1 fruit fly cellular context compared by ENCODE assay signal in genomic region chrX:7972363-7972942, dm6.
TF ChIP-seq lines count a peak whose summit lies in the region.

No protein-coding gene starts in this region.

TF ChIP-seq in whole organism, embryonic, 481 proteins besides CTCF, POLR2A, EP300 and RAD21 (continued from another document and continues in another):
- TF ChIP-seq gt (GFP tag; IDR thresholded peaks at IDR 0.05; lab: Robert Waterston, UW) (peak; percentile 58), Med (GFP tag; lab: Kevin White, UChicago) (peak; percentile 94), Hmr (GFP tag; optimal IDR thresholded peaks at IDR 0.05; lab: Kevin White, UChicago) (peak; percentile 87), odd (GFP tag; optimal IDR thresholded peaks at IDR 0.05; lab: Kevin White, UChicago) (peak; percentile 77), CG10565 (GFP tag; optimal IDR thresholded peaks at IDR 0.05; lab: Kevin White, UChicago) (peak; percentile 11), CG2199 (GFP tag; IDR thresholded peaks at IDR 0.05; lab: Robert Waterston, UW) (peak; percentile 86; the same call in 2 of the 3 replicates), dpn (GFP tag; optimal IDR thresholded peaks at IDR 0.05; lab: Kevin White, UChicago) (peak; percentile 69 to 87), CG32532 (GFP tag; IDR thresholded peaks at IDR 0.05; lab: Robert Waterston, UW) (peak; percentile 76), Antp (GFP tag; optimal IDR thresholded peaks at IDR 0.05; lab: Kevin White, UChicago) (peak; percentile 49), CG5180 (GFP tag; optimal IDR thresholded peaks at IDR 0.05; lab: Kevin White, UChicago) (peak; percentile 72), pita (GFP tag; optimal IDR thresholded peaks at IDR 0.05; lab: Kevin White, UChicago) (no peak), CG1832 (GFP tag; optimal IDR thresholded peaks at IDR 0.05; lab: Kevin White, UChicago) (no peak), CG16815 (GFP tag; optimal IDR thresholded peaks at IDR 0.05; lab: Kevin White, UChicago) (peak; percentile 80), bab2 (GFP tag; optimal IDR thresholded peaks at IDR 0.05; lab: Kevin White, UChicago) (peak; percentile 76), CG4707 (GFP tag; optimal IDR thresholded peaks at IDR 0.05; lab: Kevin White, UChicago) (peak; percentile 77), Atf-2 (GFP tag; optimal IDR thresholded peaks at IDR 0.05; lab: Kevin White, UChicago) (peak; percentile 63), Taf1 (GFP tag; IDR thresholded peaks at IDR 0.05; lab: Robert Waterston, UW) (peak; percentile 27; the same call in 1 of the 2 replicates), CG17802 (tag; optimal IDR thresholded peaks at IDR 0.05; lab: Kevin White, UChicago) (peak; percentile 71), Ssrp (tag; optimal IDR thresholded peaks at IDR 0.05; lab: Kevin White, UChicago) (peak; percentile 88), Gug (GFP tag; IDR thresholded peaks at IDR 0.05; lab: Robert Waterston, UW) (peak; percentile 85), CG6813 (GFP tag; optimal IDR thresholded peaks at IDR 0.05; lab: Kevin White, UChicago) (peak; percentile 90), kni (GFP tag; optimal IDR thresholded peaks at IDR 0.05; lab: Kevin White, UChicago) (peak; percentile 48), CG8359 (GFP tag; optimal IDR thresholded peaks at IDR 0.05; lab: Kevin White, UChicago; ENCODE audit: borderline replicate concordance) (peak; percentile 78), Tbp (GFP tag; optimal IDR thresholded peaks at IDR 0.05; lab: Kevin White, UChicago) (no peak), CG30403 (GFP tag; optimal IDR thresholded peaks at IDR 0.05; lab: Kevin White, UChicago) (peak; percentile 86), sqz (GFP tag; optimal IDR thresholded peaks at IDR 0.05; lab: Kevin White, UChicago) (peak; percentile 84), ham (GFP tag; IDR thresholded peaks at IDR 0.05; lab: Robert Waterston, UW) (0 out of 2 replicates have a peak, but pooled peaks have one; percentile 34), CG14667 (GFP tag; IDR thresholded peaks at IDR 0.05; lab: Robert Waterston, UW) (peak; percentile 76), CG9727 (GFP tag; optimal IDR thresholded peaks at IDR 0.05; lab: Kevin White, UChicago) (peak; percentile 86), caup (GFP tag; optimal IDR thresholded peaks at IDR 0.05; lab: Kevin White, UChicago; ENCODE audit: severe bottlenecking) (peak; percentile 87), YL-1 (GFP tag; optimal IDR thresholded peaks at IDR 0.05; lab: Kevin White, UChicago) (peak; percentile 28), CG2120 (GFP tag; optimal IDR thresholded peaks at IDR 0.05; lab: Kevin White, UChicago) (peak; percentile 74), Vsx1 (GFP tag; optimal IDR thresholded peaks at IDR 0.05; lab: Kevin White, UChicago) (peak; percentile 68), fd64A (GFP tag; optimal IDR thresholded peaks at IDR 0.05; lab: Kevin White, UChicago) (peak; percentile 83), phol (tag; optimal IDR thresholded peaks at IDR 0.05; lab: Kevin White, UChicago) (peak; percentile 88), dmrt99B (tag; optimal IDR thresholded peaks at IDR 0.05; lab: Kevin White, UChicago) (peak; percentile 92), CG30431 (GFP tag; optimal IDR thresholded peaks at IDR 0.05; lab: Kevin White, UChicago) (peak; percentile 85), Pdp1 (GFP tag; optimal IDR thresholded peaks at IDR 0.05; lab: Kevin White, UChicago) (peak; percentile 67 to 78), schlank (tag; optimal IDR thresholded peaks at IDR 0.05; lab: Kevin White, UChicago) (peak; percentile 65), CG32767 (GFP tag; IDR thresholded peaks at IDR 0.05; lab: Robert Waterston, UW) (peak; percentile 77), lab (GFP tag; optimal IDR thresholded peaks at IDR 0.05; lab: Kevin White, UChicago) (peak; percentile 94), kay (GFP tag; optimal IDR thresholded peaks at IDR 0.05; lab: Kevin White, UChicago) (peak; percentile 66), Ptx1 (GFP tag; IDR thresholded peaks at IDR 0.05; lab: Robert Waterston, UW) (peak; percentile 89), CG18011 (GFP tag; optimal IDR thresholded peaks at IDR 0.05; lab: Kevin White, UChicago) (peak; percentile 66), wek (GFP tag; optimal IDR thresholded peaks at IDR 0.05; lab: Kevin White, UChicago) (peak; percentile 72), CG14710 (tag; optimal IDR thresholded peaks at IDR 0.05; lab: Kevin White, UChicago) (peak; percentile 85), CG3847 (GFP tag; IDR thresholded peaks at IDR 0.05; lab: Robert Waterston, UW) (peak; percentile 72), row (GFP tag; IDR thresholded peaks at IDR 0.05; lab: Robert Waterston, UW) (peak; percentile 93), CG7987 (GFP tag; optimal IDR thresholded peaks at IDR 0.05; lab: Kevin White, UChicago) (peak; percentile 60), CG15514 (GFP tag; optimal IDR thresholded peaks at IDR 0.05; lab: Kevin White, UChicago) (peak; percentile 74), CG7745 (tag; optimal IDR thresholded peaks at IDR 0.05; lab: Kevin White, UChicago) (no peak), her (GFP tag; optimal IDR thresholded peaks at IDR 0.05; lab: Kevin White, UChicago) (peak; percentile 12), pfk (GFP tag; optimal IDR thresholded peaks at IDR 0.05; lab: Kevin White, UChicago) (no peak), az2 (GFP tag; optimal IDR thresholded peaks at IDR 0.05; lab: Kevin White, UChicago) (peak; percentile 87), Hand (GFP tag; optimal IDR thresholded peaks at IDR 0.05; lab: Kevin White, UChicago) (peak; percentile 60), Hey (tag; optimal IDR thresholded peaks at IDR 0.05; lab: Kevin White, UChicago) (peak; percentile 45), mld (GFP tag; IDR thresholded peaks at IDR 0.05; lab: Robert Waterston, UW; ENCODE audit: partially characterized antibody) (no peak), Nf-YC (tag; optimal IDR thresholded peaks at IDR 0.05; lab: Kevin White, UChicago) (peak; percentile 16), Dip2 (GFP tag; IDR thresholded peaks at IDR 0.05; lab: Robert Waterston, UW) (no peak), ash1 (GFP tag; optimal IDR thresholded peaks at IDR 0.05; lab: Kevin White, UChicago) (no peak), CG7928 (GFP tag; optimal IDR thresholded peaks at IDR 0.05; lab: Kevin White, UChicago) (no peak), HLH4C (GFP tag; IDR thresholded peaks at IDR 0.05; lab: Robert Waterston, UW; ENCODE audit: partially characterized antibody) (no peak), sd (tag; optimal IDR thresholded peaks at IDR 0.05; lab: Kevin White, UChicago) (peak; percentile 65), gro (GFP tag; optimal IDR thresholded peaks at IDR 0.05; lab: Kevin White, UChicago) (peak; percentile 47), CG12155 (GFP tag; optimal IDR thresholded peaks at IDR 0.05; lab: Kevin White, UChicago) (peak; percentile 65), CG13287 (GFP tag; IDR thresholded peaks at IDR 0.05; lab: Robert Waterston, UW; ENCODE audit: partially characterized antibody) (no peak), Dp (GFP tag; optimal IDR thresholded peaks at IDR 0.05; lab: Kevin White, UChicago) (no peak), Mes4 (GFP tag; optimal IDR thresholded peaks at IDR 0.05; lab: Kevin White, UChicago) (peak; percentile 55), Lpt (GFP tag; optimal IDR thresholded peaks at IDR 0.05; lab: Kevin White, UChicago) (no peak), fd3F (GFP tag; optimal IDR thresholded peaks at IDR 0.05; lab: Kevin White, UChicago) (peak; percentile 75), fd96Cb (tag; optimal IDR thresholded peaks at IDR 0.05; lab: Kevin White, UChicago) (peak; percentile 89), hb (GFP tag; IDR thresholded peaks at IDR 0.05; lab: Robert Waterston, UW; ENCODE audit: partially characterized antibody) (no peak), CG11696 (GFP tag; IDR thresholded peaks at IDR 0.05; lab: Robert Waterston, UW) (peak; percentile 98), luna (GFP tag; optimal IDR thresholded peaks at IDR 0.05; lab: Kevin White, UChicago) (no peak), Fer2 (tag; optimal IDR thresholded peaks at IDR 0.05; lab: Kevin White, UChicago) (peak; percentile 49), ranshi (GFP tag; IDR thresholded peaks at IDR 0.05; lab: Robert Waterston, UW) (peak; percentile 81), Poxn (GFP tag; IDR thresholded peaks at IDR 0.05; lab: Robert Waterston, UW) (no peak), CG11456 (GFP tag; IDR thresholded peaks at IDR 0.05; lab: Robert Waterston, UW) (peak; percentile 88), ind (GFP tag; optimal IDR thresholded peaks at IDR 0.05; lab: Kevin White, UChicago) (peak; percentile 80), Meics (GFP tag; optimal IDR thresholded peaks at IDR 0.05; lab: Kevin White, UChicago) (peak; percentile 81), Xrp1 (GFP tag; IDR thresholded peaks at IDR 0.05; lab: Robert Waterston, UW) (peak; percentile 96), CG2116 (GFP tag; optimal IDR thresholded peaks at IDR 0.05; lab: Kevin White, UChicago) (peak; percentile 49), cato (GFP tag; optimal IDR thresholded peaks at IDR 0.05; lab: Kevin White, UChicago; ENCODE audit: borderline replicate concordance) (peak; percentile 72), BtbVII (GFP tag; optimal IDR thresholded peaks at IDR 0.05; lab: Kevin White, UChicago) (peak; percentile 82), CG31441 (GFP tag; IDR thresholded peaks at IDR 0.05; lab: Robert Waterston, UW) (peak; percentile 94), bowl (GFP tag; IDR thresholded peaks at IDR 0.05; lab: Robert Waterston, UW) (0 out of 2 replicates have a peak, but pooled peaks have one; percentile 43), abd-A (tag; optimal IDR thresholded peaks at IDR 0.05; lab: Kevin White, UChicago) (peak; percentile 58), CG3995 (GFP tag; optimal IDR thresholded peaks at IDR 0.05; lab: Kevin White, UChicago) (no peak), CG6791 (GFP tag; IDR thresholded peaks at IDR 0.05; lab: Robert Waterston, UW; ENCODE audit: partially characterized antibody) (no peak), HLHmδ (GFP tag; optimal IDR thresholded peaks at IDR 0.05; lab: Kevin White, UChicago) (peak; percentile 22), Atf6 (GFP tag; IDR thresholded peaks at IDR 0.05; lab: Robert Waterston, UW) (peak; percentile 79), Lhr (GFP tag; optimal IDR thresholded peaks at IDR 0.05; lab: Kevin White, UChicago) (peak; percentile 75), CG1792 (GFP tag; optimal IDR thresholded peaks at IDR 0.05; lab: Kevin White, UChicago) (peak; percentile 34), ems (GFP tag; optimal IDR thresholded peaks at IDR 0.05; lab: Kevin White, UChicago) (peak; percentile 64), psq (GFP tag; optimal IDR thresholded peaks at IDR 0.05; lab: Kevin White, UChicago) (peak; percentile 24), CG1529 (GFP tag; optimal IDR thresholded peaks at IDR 0.05; lab: Kevin White, UChicago) (peak; percentile 79), tx (GFP tag; optimal IDR thresholded peaks at IDR 0.05; lab: Kevin White, UChicago) (peak; percentile 5), lola (GFP tag; optimal IDR thresholded peaks at IDR 0.05; lab: Kevin White, UChicago) (peak in 1 of 3 experiments; percentile 85), vnd (GFP tag; IDR thresholded peaks at IDR 0.05; lab: Robert Waterston, UW; ENCODE audit: partially characterized antibody) (no peak), inv (GFP tag; IDR thresholded peaks at IDR 0.05; lab: Robert Waterston, UW; ENCODE audit: partially characterized antibody) (no peak), CG12236 (GFP tag; optimal IDR thresholded peaks at IDR 0.05; lab: Kevin White, UChicago) (peak; percentile 61), toy (GFP tag; IDR thresholded peaks at IDR 0.05; lab: Robert Waterston, UW) (0 out of 2 replicates have a peak, but pooled peaks have one; percentile 52), CG10959 (GFP tag; IDR thresholded peaks at IDR 0.05; lab: Robert Waterston, UW) (peak; percentile 82), Rfx (GFP tag; IDR thresholded peaks at IDR 0.05; lab: Robert Waterston, UW) (peak; percentile 84), CG11247 (GFP tag; IDR thresholded peaks at IDR 0.05; lab: Robert Waterston, UW) (peak; percentile 81), Trl (optimal IDR thresholded peaks at IDR 0.05; lab: Kevin White, UChicago) (no peak), Trl (GFP tag; optimal IDR thresholded peaks at IDR 0.05; lab: Kevin White, UChicago) (peak; percentile 56), CG15479 (GFP tag; optimal IDR thresholded peaks at IDR 0.05; lab: Kevin White, UChicago) (no peak), ase (GFP tag; IDR thresholded peaks at IDR 0.05; lab: Robert Waterston, UW) (peak; percentile 86), CG32772 (GFP tag; IDR thresholded peaks at IDR 0.05; lab: Robert Waterston, UW) (peak; percentile 88), NK7.1 (GFP tag; optimal IDR thresholded peaks at IDR 0.05; lab: Kevin White, UChicago) (peak; percentile 57), Awh (GFP tag; IDR thresholded peaks at IDR 0.05; lab: Robert Waterston, UW) (peak; percentile 84), CG10267 (tag; optimal IDR thresholded peaks at IDR 0.05; lab: Kevin White, UChicago) (peak; percentile 86), CkIIα-i1 (GFP tag; IDR thresholded peaks at IDR 0.05; lab: Robert Waterston, UW) (no peak), Nf-YB (GFP tag; optimal IDR thresholded peaks at IDR 0.05; lab: Kevin White, UChicago) (peak; percentile 70), dysf (GFP tag; IDR thresholded peaks at IDR 0.05; lab: Robert Waterston, UW) (peak; percentile 89), CG14965 (GFP tag; optimal IDR thresholded peaks at IDR 0.05; lab: Kevin White, UChicago; ENCODE audit: borderline replicate concordance) (no peak), Gsc (GFP tag; IDR thresholded peaks at IDR 0.05; lab: Robert Waterston, UW) (peak; percentile 70), sim (GFP tag; IDR thresholded peaks at IDR 0.05; lab: Robert Waterston, UW) (peak; percentile 71; the same call in 1 of the 2 replicates), CG16863 (GFP tag; optimal IDR thresholded peaks at IDR 0.05; lab: Kevin White, UChicago) (peak; percentile 74), CG12942 (GFP tag; optimal IDR thresholded peaks at IDR 0.05; lab: Kevin White, UChicago) (peak; percentile 71), hth (optimal IDR thresholded peaks at IDR 0.05; lab: Kevin White, UChicago) (no peak), crp (GFP tag; optimal IDR thresholded peaks at IDR 0.05; lab: Kevin White, UChicago) (peak in 1 of 2 experiments; percentile 35), lmd (GFP tag; IDR thresholded peaks at IDR 0.05; lab: Robert Waterston, UW) (peak; percentile 91), fd102C (GFP tag; optimal IDR thresholded peaks at IDR 0.05; lab: Kevin White, UChicago) (peak; percentile 28), CG13775 (GFP tag; optimal IDR thresholded peaks at IDR 0.05; lab: Kevin White, UChicago) (peak; percentile 77), TFAM (GFP tag; optimal IDR thresholded peaks at IDR 0.05; lab: Kevin White, UChicago) (peak; percentile 51), bsh (GFP tag; optimal IDR thresholded peaks at IDR 0.05; lab: Kevin White, UChicago) (peak; percentile 76 to 95), cas (GFP tag; IDR thresholded peaks at IDR 0.05; lab: Robert Waterston, UW) (0 out of 2 replicates have a peak, but pooled peaks have one; percentile 27), CG9817 (tag; optimal IDR thresholded peaks at IDR 0.05; lab: Kevin White, UChicago) (peak; percentile 74)
